Worm (Caenorhabditis elegans) whole organism, L2 larva: Measurements from ENCODE around the gene K01D12.1.

Experiments
- C34F6.9 ChIP-seq: fragments of 150-350 bp; optimal IDR thresholded peaks from 2 replicates; lab custom pipeline; 2014; ENCODE audit warnings: missing biosample characterization, missing genetic modification characterization
- F13H6.1 ChIP-seq: sonication (generic microtip); optimal IDR thresholded peaks from 2 replicates; lab custom pipeline; 2016; ENCODE audit warnings: missing genetic modification characterization, missing compliant biosample characterization
- R02D3.7 ChIP-seq: fragments of 150-350 bp; optimal IDR thresholded peaks from 2 replicates; lab custom pipeline; 2014; ENCODE audit warnings: missing biosample characterization, missing genetic modification characterization
- Y55F3AM.14 ChIP-seq: fragments of 200-800 bp; sonication (Bioruptor generic); optimal IDR thresholded peaks from 2 replicates; lab custom pipeline; 2018; ENCODE audit warnings: mild to moderate bottlenecking, missing genetic modification characterization, missing compliant biosample characterization
- ZK546.5 ChIP-seq: sonication (generic microtip); optimal IDR thresholded peaks from 2 replicates; lab custom pipeline; 2017; ENCODE audit warnings: missing biosample characterization, missing genetic modification characterization
- ama-1 ChIP-seq: fragments of 150-350 bp; optimal IDR thresholded peaks from 2 replicates; lab custom pipeline; 2018; ENCODE audit warnings: inconsistent platforms
- blmp-1 ChIP-seq: sonication (generic microtip); optimal IDR thresholded peaks from 2 replicates; lab custom pipeline; 2017; ENCODE audit warnings: missing genetic modification characterization, mild to moderate bottlenecking, missing compliant biosample characterization, antibody characterized with exemption, moderate library complexity; ENCODE audit not compliant: insufficient read depth
- ceh-82 ChIP-seq: fragments of 150-350 bp; optimal IDR thresholded peaks from 2 replicates; lab custom pipeline; 2014; ENCODE audit warnings: missing biosample characterization, missing genetic modification characterization
- dmd-4 ChIP-seq: sonication (generic microtip); optimal IDR thresholded peaks from 2 replicates; lab custom pipeline; 2017; ENCODE audit warnings: missing biosample characterization, missing genetic modification characterization
- egl-27 ChIP-seq: sonication (generic microtip); optimal IDR thresholded peaks from 3 replicates; lab custom pipeline; 2017; ENCODE audit warnings: missing biosample characterization, missing genetic modification reagents, missing genetic modification characterization
- elt-3 ChIP-seq: sonication (generic microtip); optimal IDR thresholded peaks from 2 replicates; lab custom pipeline; 2017; ENCODE audit warnings: missing biosample characterization, missing genetic modification characterization
- fos-1 ChIP-seq: fragments of 150-350 bp; optimal IDR thresholded peaks from 2 replicates; lab custom pipeline; 2014; ENCODE audit warnings: missing biosample characterization, missing genetic modification characterization
- gmeb-1 ChIP-seq: fragments of 150-350 bp; optimal IDR thresholded peaks from 2 replicates; lab custom pipeline; 2014; ENCODE audit warnings: missing biosample characterization, missing genetic modification characterization
- lin-11 ChIP-seq: fragments of 150-350 bp; sonication (generic microtip); optimal IDR thresholded peaks from 2 replicates; lab custom pipeline; 2014; ENCODE audit warnings: missing biosample characterization, missing genetic modification characterization, inconsistent platforms, mixed read lengths
- lin-39 ChIP-seq: fragments of 150-350 bp; optimal IDR thresholded peaks from 2 replicates; lab custom pipeline; 2014; ENCODE audit warnings: missing biosample characterization, missing genetic modification reagents, missing genetic modification characterization
- lsy-2 ChIP-seq, 2 experiments: fragments of 150-350 bp in 1 of 2; sonication (generic microtip) in 1 of 2; optimal IDR thresholded peaks; 2 replicates each; lab custom pipeline; 2014 to 2017; ENCODE audit warnings: missing biosample characterization in 2 of 2, missing genetic modification characterization in 2 of 2
- mbf-1 ChIP-seq: sonication (generic microtip); optimal IDR thresholded peaks from 2 replicates; lab custom pipeline; 2017; ENCODE audit warnings: missing biosample characterization, missing genetic modification characterization
- mdl-1 ChIP-seq, 2 experiments: fragments of 150-350 bp in 1 of 2; sonication (generic microtip) in 1 of 2; optimal IDR thresholded peaks; 2 replicates each; lab custom pipeline; 2017; ENCODE audit warnings: missing biosample characterization in 2 of 2, missing genetic modification characterization in 2 of 2
- nhr-11 ChIP-seq: fragments of 150-350 bp; optimal IDR thresholded peaks from 2 replicates; lab custom pipeline; 2014; ENCODE audit warnings: missing biosample characterization, missing genetic modification characterization
- nhr-12 ChIP-seq: fragments of 150-350 bp; optimal IDR thresholded peaks from 2 replicates; lab custom pipeline; 2014; ENCODE audit warnings: missing biosample characterization, missing genetic modification characterization
- nhr-129 ChIP-seq: fragments of 150-350 bp; optimal IDR thresholded peaks from 2 replicates; lab custom pipeline; 2014; ENCODE audit warnings: missing biosample characterization, missing genetic modification characterization
- nhr-21 ChIP-seq: fragments of 150-350 bp; optimal IDR thresholded peaks from 2 replicates; lab custom pipeline; 2014; ENCODE audit warnings: missing biosample characterization, missing genetic modification characterization
- nhr-23 ChIP-seq: fragments of 150-350 bp; optimal IDR thresholded peaks from 2 replicates; lab custom pipeline; 2014; ENCODE audit warnings: missing biosample characterization, missing genetic modification reagents, missing genetic modification characterization
- nhr-25 ChIP-seq: fragments of 150-350 bp; sonication (generic microtip); optimal IDR thresholded peaks from 3 replicates; lab custom pipeline; 2014; ENCODE audit warnings: missing biosample characterization, missing genetic modification characterization
- nhr-6 ChIP-seq: fragments of 150-350 bp; optimal IDR thresholded peaks from 2 replicates; lab custom pipeline; 2014; ENCODE audit warnings: missing biosample characterization, missing genetic modification characterization
- nhr-77 ChIP-seq: fragments of 150-350 bp; optimal IDR thresholded peaks from 2 replicates; lab custom pipeline; 2014; ENCODE audit warnings: missing biosample characterization, missing genetic modification characterization
- peb-1 ChIP-seq: fragments of 150-350 bp; optimal IDR thresholded peaks from 2 replicates; lab custom pipeline; 2014; ENCODE audit warnings: missing biosample characterization, missing genetic modification characterization
- sem-4 ChIP-seq: fragments of 150-350 bp; optimal IDR thresholded peaks from 2 replicates; lab custom pipeline; 2014; ENCODE audit warnings: missing biosample characterization, missing genetic modification reagents, missing genetic modification characterization
- skn-1 ChIP-seq: sonication (generic microtip); optimal IDR thresholded peaks from 2 replicates; lab custom pipeline; 2017; ENCODE audit warnings: missing biosample characterization, missing genetic modification characterization
- sma-3 ChIP-seq: sonication (generic microtip); optimal IDR thresholded peaks from 2 replicates; lab custom pipeline; 2016; ENCODE audit warnings: missing genetic modification reagents, missing genetic modification characterization, missing compliant biosample characterization
- sma-9 ChIP-seq, 2 experiments: fragments of 150-350 bp in 1 of 2; sonication (generic microtip) in 1 of 2; optimal IDR thresholded peaks; 2 replicates each; lab custom pipeline; 2014 to 2016; ENCODE audit warnings: missing genetic modification characterization in 2 of 2, mild to moderate bottlenecking in 1 of 2, missing biosample characterization in 1 of 2, missing compliant biosample characterization in 1 of 2, missing genetic modification reagents in 1 of 2, moderate library complexity in 1 of 2
- unc-55 ChIP-seq: fragments of 150-350 bp; sonication (generic microtip); optimal IDR thresholded peaks from 3 replicates; lab custom pipeline; 2014; ENCODE audit warnings: missing biosample characterization, missing genetic modification reagents, missing genetic modification characterization
- unc-62 ChIP-seq: fragments of 150-350 bp; optimal IDR thresholded peaks from 2 replicates; lab custom pipeline; 2014; ENCODE audit warnings: missing biosample characterization, missing genetic modification reagents, missing genetic modification characterization
- zag-1 ChIP-seq: fragments of 150-350 bp; optimal IDR thresholded peaks from 2 replicates; lab custom pipeline; 2014; ENCODE audit warnings: missing biosample characterization, missing genetic modification characterization

Gene K01D12.1

DNA sequence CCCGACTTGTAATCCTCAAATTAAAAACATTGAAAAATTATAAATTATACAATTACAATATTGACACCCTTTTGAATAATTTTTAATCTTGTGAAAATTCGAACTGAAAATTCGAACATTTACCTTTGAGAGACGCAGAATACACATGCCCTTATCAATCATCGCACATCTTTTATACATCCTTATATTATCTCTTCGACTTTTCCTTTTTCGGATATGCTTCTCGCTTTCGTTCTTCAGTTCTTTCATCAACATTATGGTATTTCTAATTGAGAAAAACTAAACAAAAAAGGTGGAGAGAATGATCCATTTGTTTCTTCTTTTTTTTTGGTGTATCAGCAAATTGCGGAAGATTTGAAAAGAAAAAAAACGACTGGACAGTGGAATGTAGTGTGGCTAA lies 28.0 kb upstream of the K01D12.1 start:
- TF ChIP-seq lin-39 (tag; lab: Kevin White, UChicago) (no peak), nhr-6 (no peak), sma-9 (GFP tag; optimal IDR thresholded peaks at IDR 0.05; lab: Kevin White, UChicago) (no peak), sma-9 (tag; optimal IDR thresholded peaks at IDR 0.05; lab: Kevin White, UChicago) (no peak), lin-11 (no peak), nhr-77 (tag; lab: Kevin White, UChicago) (no peak), gmeb-1 (no peak), mdl-1 (tag; optimal IDR thresholded peaks at IDR 0.05; lab: Kevin White, UChicago) (no peak), nhr-129 (no peak), ceh-82 (no peak), nhr-12 (no peak), peb-1 (no peak), egl-27 (tag; lab: Kevin White, UChicago) (no peak), C34F6.9 (tag; lab: Kevin White, UChicago) (no peak), elt-3 (no peak), unc-62 (no peak), R02D3.7 (tag; lab: Kevin White, UChicago) (no peak), ZK546.5 (tag; lab: Kevin White, UChicago) (no peak), ama-1 (no peak), nhr-23 (tag; lab: Kevin White, UChicago) (no peak), lsy-2 (tag; optimal IDR thresholded peaks at IDR 0.05; lab: Kevin White, UChicago) (no peak)

DNA sequence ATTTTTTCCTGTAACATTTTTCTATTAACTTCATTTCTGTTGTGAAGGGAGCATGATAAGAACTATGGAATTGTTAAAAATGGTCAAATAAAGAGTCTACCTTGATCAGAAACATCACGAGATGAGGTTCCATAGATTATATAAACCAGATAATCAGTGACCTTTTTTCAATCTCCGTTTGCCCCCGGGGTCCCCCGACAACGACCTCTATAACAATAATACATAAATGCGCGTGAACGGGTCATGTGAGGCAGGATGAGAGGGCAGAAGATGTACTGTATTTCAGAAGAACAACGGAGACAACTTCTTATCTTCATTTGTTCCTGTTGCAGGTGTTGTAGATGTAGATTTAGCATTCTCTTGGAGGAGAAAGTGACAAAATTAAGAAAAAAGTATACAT lies 25.5 kb upstream of the K01D12.1 start:
- TF ChIP-seq ama-1 (no peak), lsy-2 (tag; optimal IDR thresholded peaks at IDR 0.05; lab: Kevin White, UChicago) (no peak), peb-1 (no peak), sma-9 (GFP tag; optimal IDR thresholded peaks at IDR 0.05; lab: Kevin White, UChicago) (peak; percentile 36), sma-9 (tag; optimal IDR thresholded peaks at IDR 0.05; lab: Kevin White, UChicago) (no peak), nhr-25 (tag; lab: Kevin White, UChicago) (peak; percentile 42), skn-1 (tag; lab: Kevin White, UChicago) (no peak), mbf-1 (tag; lab: Kevin White, UChicago) (no peak), blmp-1 (peak; percentile 41), unc-55 (GFP tag; lab: Kevin White, UChicago) (no peak), fos-1 (no peak), sma-3 (no peak)

DNA sequence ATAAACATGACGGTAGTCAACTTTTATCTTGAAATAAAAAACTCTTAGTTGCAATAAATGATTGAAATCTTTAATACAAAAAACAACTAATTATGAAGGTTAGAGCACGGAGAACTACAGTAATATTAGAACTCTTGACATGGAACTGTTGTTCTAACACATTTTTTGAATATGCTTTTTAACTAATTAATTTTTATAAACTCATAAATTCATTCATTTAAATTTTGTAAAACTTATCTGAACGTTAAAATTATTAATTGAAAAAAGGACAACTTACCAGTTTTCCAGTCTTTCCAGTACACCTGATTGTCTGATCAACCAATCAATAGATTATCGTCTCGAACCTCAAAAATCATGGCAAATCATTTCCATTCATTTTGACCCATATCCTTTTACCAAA lies 24.9 kb upstream of the K01D12.1 start, which contains the start of gene sqt-3:
Gene sqt-3 (plus strand): TSS at position 301 of the 400 bp plus-strand sequence.
- TF ChIP-seq F13H6.1 (tag; lab: Kevin White, UChicago), result no peak
- TF ChIP-seq sma-3, result no peak

DNA sequence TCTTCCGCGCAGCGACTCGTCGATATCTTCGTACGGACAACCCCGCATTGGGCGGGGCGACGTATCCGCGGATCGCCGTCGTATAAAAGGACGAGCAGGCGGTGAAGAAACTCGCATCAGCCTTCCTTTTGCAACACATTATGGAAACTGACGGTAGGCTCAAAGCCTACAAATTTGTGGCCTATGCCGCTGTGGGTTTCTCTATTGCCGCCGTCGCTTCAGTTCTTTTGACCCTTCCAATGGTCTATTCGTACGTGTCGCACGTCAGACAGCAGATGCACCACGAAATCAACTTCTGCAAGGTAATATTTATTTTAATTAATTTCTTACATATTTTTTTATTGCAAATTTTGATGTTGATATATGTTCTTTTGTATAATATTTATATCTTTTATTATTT lies 24.5 kb upstream of the K01D12.1 start:
- TF ChIP-seq ama-1, result peak; percentile 51
- no peak for TF ChIP-seq dmd-4 (tag; lab: Kevin White, UChicago)

DNA sequence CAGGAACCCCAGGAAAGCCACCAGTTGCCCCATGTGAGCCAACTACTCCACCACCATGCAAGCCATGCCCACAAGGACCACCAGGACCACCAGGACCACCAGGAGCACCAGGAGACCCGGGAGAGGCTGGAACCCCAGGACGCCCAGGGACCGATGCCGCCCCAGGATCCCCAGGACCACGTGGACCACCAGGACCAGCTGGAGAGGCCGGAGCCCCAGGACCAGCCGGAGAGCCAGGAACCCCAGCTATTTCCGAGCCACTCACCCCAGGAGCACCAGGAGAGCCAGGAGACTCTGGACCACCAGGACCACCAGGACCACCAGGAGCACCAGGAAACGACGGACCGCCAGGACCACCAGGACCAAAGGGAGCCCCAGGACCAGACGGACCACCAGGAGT lies 23.9 kb upstream of the K01D12.1 start:
- TF ChIP-seq sma-9 (GFP tag; optimal IDR thresholded peaks at IDR 0.05; lab: Kevin White, UChicago) (no peak), sma-9 (tag; optimal IDR thresholded peaks at IDR 0.05; lab: Kevin White, UChicago) (no peak), unc-62 (no peak), nhr-129 (no peak), Y55F3AM.14 (GFP tag; lab: Kevin White, UChicago) (no peak), sem-4 (tag; lab: Kevin White, UChicago) (no peak)
- TF ChIP-seq, all 48 proteins: peak for 0

DNA sequence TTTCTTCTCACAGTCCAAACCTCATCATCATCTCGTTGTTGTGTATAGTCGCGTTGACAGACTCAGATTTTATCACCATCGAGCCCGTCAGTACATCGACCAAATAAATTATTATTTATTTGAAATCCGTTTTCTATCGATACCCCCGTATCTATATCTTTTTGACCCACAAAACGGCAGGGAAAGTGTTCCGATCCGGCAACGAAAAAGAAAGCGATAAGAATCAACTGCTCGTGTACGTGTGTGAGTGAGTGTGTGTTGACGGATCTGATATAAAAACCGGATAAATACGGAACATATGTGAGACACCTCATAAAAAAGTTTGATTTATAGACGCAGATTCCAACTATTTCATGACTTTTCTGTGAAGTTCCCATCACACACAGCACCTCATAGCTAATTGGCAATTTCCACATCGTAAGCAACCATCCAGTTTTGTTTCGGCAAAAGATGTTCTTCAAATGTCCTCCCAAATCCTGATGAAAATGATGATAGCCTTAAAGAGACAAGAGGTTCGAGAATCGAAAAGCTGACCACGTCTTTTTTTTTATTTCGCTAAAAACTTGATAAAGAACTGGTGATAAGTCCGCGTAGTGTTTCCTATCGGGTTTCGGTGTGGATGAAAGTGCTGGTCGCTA lies 23.0 kb upstream of the K01D12.1 start:
- TF ChIP-seq blmp-1 (peak; percentile 11), zag-1 (tag; lab: Kevin White, UChicago) (no peak), nhr-11 (no peak), R02D3.7 (tag; lab: Kevin White, UChicago) (no peak), lsy-2 (tag; optimal IDR thresholded peaks at IDR 0.05; lab: Kevin White, UChicago) (peak in 1 of 2 experiments; percentile 43), unc-55 (GFP tag; lab: Kevin White, UChicago) (no peak), nhr-6 (no peak), egl-27 (tag; lab: Kevin White, UChicago) (no peak), sma-3 (no peak), ama-1 (peak; percentile 84), nhr-21 (tag; lab: Kevin White, UChicago) (peak; percentile 52), sem-4 (tag; lab: Kevin White, UChicago) (peak; percentile 53)
